Worm (Caenorhabditis elegans) whole organism, L3 larva: Measurements from ENCODE around the gene hlh-25.

ENCODE experiments used
- R02D3.7 ChIP-seq: fragments of 150-350 bp; optimal IDR thresholded peaks from 2 replicates; lab custom pipeline; 2014; ENCODE audit warnings: missing biosample characterization, missing genetic modification characterization
- ZK546.5 ChIP-seq: sonication (generic microtip); optimal IDR thresholded peaks from 2 replicates; lab custom pipeline; 2017; ENCODE audit warnings: missing biosample characterization, missing genetic modification characterization
- ceh-16 ChIP-seq: sonication (generic microtip); optimal IDR thresholded peaks from 2 replicates; lab custom pipeline; 2017; ENCODE audit warnings: missing biosample characterization, missing genetic modification characterization
- ceh-28 ChIP-seq: fragments of 150-350 bp; optimal IDR thresholded peaks from 2 replicates; lab custom pipeline; 2014; ENCODE audit warnings: missing biosample characterization, missing genetic modification reagents, missing genetic modification characterization
- ceh-82 ChIP-seq: fragments of 150-350 bp; optimal IDR thresholded peaks from 2 replicates; lab custom pipeline; 2014; ENCODE audit warnings: missing biosample characterization, missing genetic modification characterization
- ceh-9 ChIP-seq: sonication (generic microtip); optimal IDR thresholded peaks from 2 replicates; lab custom pipeline; 2018; ENCODE audit warnings: missing biosample characterization, missing genetic modification characterization
- daf-12 ChIP-seq: fragments of 150-350 bp; optimal IDR thresholded peaks from 2 replicates; lab custom pipeline; 2014; ENCODE audit warnings: missing biosample characterization, missing genetic modification reagents, missing genetic modification characterization
- egl-27 ChIP-seq: sonication (generic microtip); optimal IDR thresholded peaks from 4 replicates; lab custom pipeline; 2017; ENCODE audit warnings: missing biosample characterization, missing genetic modification reagents, missing genetic modification characterization
- egl-5 ChIP-seq: fragments of 150-350 bp; optimal IDR thresholded peaks from 2 replicates; lab custom pipeline; 2017; ENCODE audit warnings: missing biosample characterization, missing genetic modification reagents, missing genetic modification characterization, inconsistent platforms
- elt-1 ChIP-seq: fragments of 150-350 bp; optimal IDR thresholded peaks from 2 replicates; lab custom pipeline; 2014; ENCODE audit warnings: missing biosample characterization, missing genetic modification characterization
- elt-2 ChIP-seq: sonication (generic microtip); optimal IDR thresholded peaks from 2 replicates; lab custom pipeline; 2016; ENCODE audit warnings: missing genetic modification reagents, mild to moderate bottlenecking, missing genetic modification characterization, missing compliant biosample characterization
- elt-3 ChIP-seq, 3 experiments: fragments of 150-350 bp in 1 of 3; sonication (generic microtip) in 2 of 3; optimal IDR thresholded peaks; 2 replicates in 2 of 3; 4 replicates in 1 of 3; lab custom pipeline; 2014 to 2017; ENCODE audit warnings: missing biosample characterization in 3 of 3, missing genetic modification characterization in 3 of 3
- eor-1 ChIP-seq, 2 experiments: fragments of 150-350 bp; optimal IDR thresholded peaks; 2 replicates each; lab custom pipeline; 2014 to 2018; ENCODE audit warnings: missing biosample characterization in 2 of 2, missing genetic modification characterization in 2 of 2
- fkh-10 ChIP-seq: sonication (generic microtip); optimal IDR thresholded peaks from 2 replicates; lab custom pipeline; 2017; ENCODE audit warnings: missing biosample characterization, missing genetic modification reagents, missing genetic modification characterization
- fkh-2 ChIP-seq: fragments of 150-350 bp; optimal IDR thresholded peaks from 2 replicates; lab custom pipeline; 2014; ENCODE audit warnings: missing biosample characterization, missing genetic modification reagents, missing genetic modification characterization
- hmg-11 ChIP-seq: sonication (generic microtip); optimal IDR thresholded peaks from 2 replicates; lab custom pipeline; 2016; ENCODE audit warnings: missing genetic modification characterization, missing compliant biosample characterization
- lin-39 ChIP-seq: fragments of 150-350 bp; optimal IDR thresholded peaks from 2 replicates; lab custom pipeline; 2018; ENCODE audit warnings: missing biosample characterization, missing genetic modification reagents, missing genetic modification characterization
- lsy-12 ChIP-seq: sonication (generic microtip); optimal IDR thresholded peaks from 2 replicates; lab custom pipeline; 2016; ENCODE audit warnings: mild to moderate bottlenecking, missing genetic modification characterization, missing compliant biosample characterization
- mdl-1 ChIP-seq: fragments of 150-350 bp; optimal IDR thresholded peaks from 2 replicates; lab custom pipeline; 2014; ENCODE audit warnings: missing biosample characterization, missing genetic modification characterization
- nfya-1 ChIP-seq: sonication (generic microtip); optimal IDR thresholded peaks from 2 replicates; lab custom pipeline; 2017; ENCODE audit warnings: missing genetic modification characterization, mild to moderate bottlenecking, missing compliant biosample characterization, antibody characterized with exemption, moderate library complexity; ENCODE audit not compliant: insufficient read depth
- nhr-11 ChIP-seq: fragments of 150-350 bp; optimal IDR thresholded peaks from 2 replicates; lab custom pipeline; 2014; ENCODE audit warnings: missing biosample characterization, missing genetic modification characterization
- nhr-12 ChIP-seq: fragments of 150-350 bp; optimal IDR thresholded peaks from 2 replicates; lab custom pipeline; 2014; ENCODE audit warnings: missing biosample characterization, missing genetic modification characterization
- nhr-23 ChIP-seq: fragments of 150-350 bp; optimal IDR thresholded peaks from 2 replicates; lab custom pipeline; 2014; ENCODE audit warnings: missing biosample characterization, missing genetic modification reagents, missing genetic modification characterization
- nhr-237 ChIP-seq: fragments of 150-350 bp; optimal IDR thresholded peaks from 2 replicates; lab custom pipeline; 2014; ENCODE audit warnings: missing biosample characterization, missing genetic modification characterization
- nhr-25 ChIP-seq: sonication (generic microtip); optimal IDR thresholded peaks from 2 replicates; lab custom pipeline; 2017; ENCODE audit warnings: missing biosample characterization, missing genetic modification characterization
- nhr-28 ChIP-seq: fragments of 150-350 bp; optimal IDR thresholded peaks from 2 replicates; lab custom pipeline; 2014; ENCODE audit warnings: missing biosample characterization, missing genetic modification characterization
- nhr-43 ChIP-seq: sonication (generic microtip); optimal IDR thresholded peaks from 2 replicates; lab custom pipeline; 2016; ENCODE audit warnings: mild to moderate bottlenecking, missing genetic modification characterization, missing compliant biosample characterization; ENCODE audit not compliant: poor library complexity, severe bottlenecking
- nhr-67 ChIP-seq: fragments of 150-350 bp; optimal IDR thresholded peaks from 2 replicates; lab custom pipeline; 2014; ENCODE audit warnings: missing biosample characterization, missing genetic modification characterization
- nhr-76 ChIP-seq: fragments of 150-350 bp; sonication (generic microtip); optimal IDR thresholded peaks from 5 replicates; lab custom pipeline; 2014; ENCODE audit warnings: missing biosample characterization, missing genetic modification characterization
- nhr-77 ChIP-seq: fragments of 150-350 bp; optimal IDR thresholded peaks from 2 replicates; lab custom pipeline; 2014; ENCODE audit warnings: missing biosample characterization, missing genetic modification characterization
- pha-4 ChIP-seq: fragments of 150-350 bp; optimal IDR thresholded peaks from 2 replicates; lab custom pipeline; 2014; ENCODE audit warnings: missing biosample characterization, missing genetic modification reagents, missing genetic modification characterization
- pqm-1 ChIP-seq: fragments of 150-350 bp; optimal IDR thresholded peaks from 2 replicates; lab custom pipeline; 2017; ENCODE audit warnings: missing biosample characterization, missing genetic modification characterization, inconsistent platforms
- sea-2 ChIP-seq: fragments of 150-350 bp; sonication (generic microtip); optimal IDR thresholded peaks from 4 replicates; lab custom pipeline; 2014; ENCODE audit warnings: missing biosample characterization, missing genetic modification reagents, missing genetic modification characterization
- snpc-4 ChIP-seq: fragments of 150-350 bp; optimal IDR thresholded peaks from 2 replicates; lab custom pipeline; 2014; ENCODE audit warnings: missing biosample characterization, missing genetic modification characterization
- unc-39 ChIP-seq: sonication (generic microtip); optimal IDR thresholded peaks from 4 replicates; lab custom pipeline; 2017; ENCODE audit warnings: missing biosample characterization, missing genetic modification characterization
- unc-62 ChIP-seq: fragments of 150-350 bp; sonication (generic microtip); optimal IDR thresholded peaks from 4 replicates; lab custom pipeline; 2014; ENCODE audit warnings: missing biosample characterization, missing genetic modification reagents, missing genetic modification characterization
- zag-1 ChIP-seq: fragments of 150-350 bp; optimal IDR thresholded peaks from 2 replicates; lab custom pipeline; 2014; ENCODE audit warnings: missing biosample characterization, missing genetic modification characterization
- ztf-11 ChIP-seq: fragments of 150-350 bp; optimal IDR thresholded peaks from 2 replicates; lab custom pipeline; 2014; ENCODE audit warnings: missing biosample characterization, missing genetic modification characterization
- ztf-4 ChIP-seq: fragments of 150-350 bp; optimal IDR thresholded peaks from 2 replicates; lab custom pipeline; 2014; ENCODE audit warnings: missing biosample characterization, missing genetic modification characterization

The hlh-25 gene

ce11 chrII:5517643-5518042 is 17.4 kb upstream of the hlh-25 start, which contains the start of gene ZK177.9:
Gene ZK177.9, minus strand, starts transcription at chrII:5517743.
- TF ChIP-seq R02D3.7 (tag; lab: Kevin White, UChicago) (no peak), eor-1 (tag; optimal IDR thresholded peaks at IDR 0.05; lab: Kevin White, UChicago) (no peak), nfya-1 (tag; lab: Kevin White, UChicago) (no peak), elt-3 (tag; optimal IDR thresholded peaks at IDR 0.05; lab: Kevin White, UChicago) (no peak), nhr-76 (no peak), egl-5 (no peak), nhr-28 (tag; lab: Kevin White, UChicago) (no peak), pha-4 (tag; lab: Kevin White, UChicago) (no peak), ztf-4 (tag; lab: Kevin White, UChicago) (no peak), nhr-77 (tag; lab: Kevin White, UChicago) (no peak), ceh-82 (tag; lab: Kevin White, UChicago) (no peak), ZK546.5 (no peak), nhr-43 (tag; lab: Kevin White, UChicago) (no peak), mdl-1 (tag; lab: Kevin White, UChicago) (no peak), nhr-23 (tag; lab: Kevin White, UChicago) (no peak), nhr-237 (tag; lab: Kevin White, UChicago) (no peak), ceh-9 (tag; lab: Kevin White, UChicago) (no peak), nhr-12 (tag; lab: Kevin White, UChicago) (no peak), nhr-25 (tag; lab: Kevin White, UChicago) (no peak), ceh-16 (no peak)
- TF ChIP-seq, all 47 proteins: peak for 0

ce11 chrII:5518055-5518454 is 17.0 kb upstream of the hlh-25 start:
- no peak for TF ChIP-seq R02D3.7 (tag; lab: Kevin White, UChicago)
- TF ChIP-seq nhr-67, result no peak
- TF ChIP-seq lin-39 (tag; lab: Kevin White, UChicago), result no peak
- TF ChIP-seq unc-39 (tag; lab: Kevin White, UChicago), result no peak
- TF ChIP-seq pqm-1, result no peak
- no peak for TF ChIP-seq daf-12 (tag; lab: Kevin White, UChicago)
- TF ChIP-seq nhr-11, result no peak
- no peak for TF ChIP-seq egl-5
- TF ChIP-seq nhr-23 (tag; lab: Kevin White, UChicago), result no peak
- TF ChIP-seq pha-4 (tag; lab: Kevin White, UChicago), result no peak
- no peak for TF ChIP-seq fkh-10 (GFP tag; lab: Kevin White, UChicago)
- no peak for TF ChIP-seq ztf-4 (tag; lab: Kevin White, UChicago)
- TF ChIP-seq ceh-9 (tag; lab: Kevin White, UChicago), result no peak
- no peak for TF ChIP-seq snpc-4
- TF ChIP-seq nhr-25 (tag; lab: Kevin White, UChicago), result no peak
- no peak for TF ChIP-seq nhr-28 (tag; lab: Kevin White, UChicago)
- no peak for TF ChIP-seq ceh-82 (tag; lab: Kevin White, UChicago)

ce11 chrII:5518910-5519309 is 16.1 kb upstream of the hlh-25 start, which contains the start of gene ZK177.2:
Gene ZK177.2, plus strand, starts transcription at chrII:5519210.
- TF ChIP-seq lsy-12 (tag; lab: Kevin White, UChicago) (no peak), nhr-25 (tag; lab: Kevin White, UChicago) (no peak)
- TF ChIP-seq, all 47 proteins: peak for 0

- TF ChIP-seq hmg-11 (tag; lab: Kevin White, UChicago) (no peak), elt-1 (no peak), sea-2 (GFP tag; lab: Kevin White, UChicago) (no peak), egl-5 (no peak), snpc-4 (no peak), nhr-28 (tag; lab: Kevin White, UChicago) (no peak), ceh-28 (tag; lab: Kevin White, UChicago) (no peak), pqm-1 (no peak), elt-2 (tag; lab: Kevin White, UChicago) (no peak), nhr-23 (tag; lab: Kevin White, UChicago) (no peak), daf-12 (tag; lab: Kevin White, UChicago) (no peak)
Observed at ce11 chrII:5521411-5521810, 13.6 kb upstream of the hlh-25 start, which contains the start of gene ZK177.12. Gene ZK177.12, plus strand, starts transcription at chrII:5521711.

ce11 chrII:5522637-5523036 is 12.4 kb upstream of the hlh-25 start, which contains the start of gene ZK177.11:
Gene ZK177.11, plus strand, starts transcription at chrII:5522937.
- no peak for TF ChIP-seq zag-1 (tag; lab: Kevin White, UChicago)
- TF ChIP-seq fkh-10 (GFP tag; lab: Kevin White, UChicago), result no peak
- TF ChIP-seq unc-62 (GFP tag; lab: Kevin White, UChicago), result no peak
- TF ChIP-seq ZK546.5, result no peak
- no peak for TF ChIP-seq nhr-11
- no peak for TF ChIP-seq elt-2 (tag; lab: Kevin White, UChicago)
- no peak for TF ChIP-seq fkh-2 (tag; lab: Kevin White, UChicago)
- no peak for TF ChIP-seq ztf-11 (tag; lab: Kevin White, UChicago)
- TF ChIP-seq lsy-12 (tag; lab: Kevin White, UChicago), result no peak
- no peak for TF ChIP-seq nhr-76
- TF ChIP-seq egl-27, result no peak
- TF ChIP-seq R02D3.7 (tag; lab: Kevin White, UChicago), result no peak
- no peak for TF ChIP-seq elt-3 (tag; optimal IDR thresholded peaks at IDR 0.05; lab: Kevin White, UChicago)
- no peak for TF ChIP-seq nhr-77 (tag; lab: Kevin White, UChicago)
- no peak for TF ChIP-seq elt-1
- TF ChIP-seq ceh-16, result no peak
- TF ChIP-seq nhr-12 (tag; lab: Kevin White, UChicago), result no peak
- no peak for TF ChIP-seq nhr-43 (tag; lab: Kevin White, UChicago)
- TF ChIP-seq unc-39 (tag; lab: Kevin White, UChicago), result no peak
- TF ChIP-seq eor-1 (tag; optimal IDR thresholded peaks at IDR 0.05; lab: Kevin White, UChicago), result no peak
